Worm (Caenorhabditis elegans): Measurements from ENCODE around the gene ncr-1.

DNA sequence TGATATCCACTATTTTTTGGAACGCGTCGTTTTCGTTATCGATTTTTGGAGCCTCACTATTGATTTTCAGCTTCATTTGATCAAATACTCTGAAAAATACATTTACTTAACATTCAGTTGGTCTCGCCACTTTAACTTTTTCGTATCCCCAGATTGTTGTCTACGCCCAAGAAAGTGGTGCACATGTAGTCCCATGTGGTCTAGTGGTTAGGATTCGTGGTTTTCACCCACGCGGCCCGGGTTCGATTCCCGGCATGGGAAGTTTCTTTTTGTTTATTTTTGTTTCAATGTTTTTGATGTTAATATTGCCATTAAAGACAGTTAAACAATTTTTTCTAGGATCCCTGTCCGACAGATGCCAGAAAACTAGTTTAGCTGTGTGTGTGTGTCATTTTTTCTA is 44.6 kb downstream of the ncr-1 start:
- TF ChIP-seq klf-2 (GFP tag; conservative IDR thresholded peaks at IDR 0.05) = peak; percentile 72; the same call in 1 of the 2 replicates
- TF ChIP-seq ref-1 (GFP tag; conservative IDR thresholded peaks at IDR 0.05) = peak; percentile 58
- peak; percentile 93 for TF ChIP-seq flt-1 (GFP tag; IDR thresholded peaks at IDR 0.05)

All from whole organism, midembryonic.